Worm (Caenorhabditis elegans) whole organism, L3 larva: Measurements from ENCODE around the gene slc-36.1.
A peak's percentile ranks its signal among the peaks of the same experiment; 100 is the strongest.

ENCODE experiments used
- aly-2 ChIP-seq: fragments of 150-350 bp; optimal IDR thresholded peaks from 2 replicates; lab custom pipeline; 2014; ENCODE audit warnings: missing biosample characterization, missing genetic modification characterization
- ceh-16 ChIP-seq: sonication (generic microtip); optimal IDR thresholded peaks from 2 replicates; lab custom pipeline; 2017; ENCODE audit warnings: missing biosample characterization, missing genetic modification characterization
- ceh-28 ChIP-seq: fragments of 150-350 bp; optimal IDR thresholded peaks from 2 replicates; lab custom pipeline; 2014; ENCODE audit warnings: missing biosample characterization, missing genetic modification reagents, missing genetic modification characterization
- ceh-82 ChIP-seq: fragments of 150-350 bp; optimal IDR thresholded peaks from 2 replicates; lab custom pipeline; 2014; ENCODE audit warnings: missing biosample characterization, missing genetic modification characterization
- ceh-9 ChIP-seq: sonication (generic microtip); optimal IDR thresholded peaks from 2 replicates; lab custom pipeline; 2018; ENCODE audit warnings: missing biosample characterization, missing genetic modification characterization
- daf-12 ChIP-seq: fragments of 150-350 bp; optimal IDR thresholded peaks from 2 replicates; lab custom pipeline; 2014; ENCODE audit warnings: missing biosample characterization, missing genetic modification reagents, missing genetic modification characterization
- egl-5 ChIP-seq: fragments of 150-350 bp; optimal IDR thresholded peaks from 2 replicates; lab custom pipeline; 2017; ENCODE audit warnings: missing biosample characterization, missing genetic modification reagents, missing genetic modification characterization, inconsistent platforms
- elt-1 ChIP-seq: fragments of 150-350 bp; optimal IDR thresholded peaks from 2 replicates; lab custom pipeline; 2014; ENCODE audit warnings: missing biosample characterization, missing genetic modification characterization
- elt-2 ChIP-seq: sonication (generic microtip); optimal IDR thresholded peaks from 2 replicates; lab custom pipeline; 2016; ENCODE audit warnings: missing genetic modification reagents, mild to moderate bottlenecking, missing genetic modification characterization, missing compliant biosample characterization
- eor-1 ChIP-seq, 2 experiments: fragments of 150-350 bp; optimal IDR thresholded peaks; 2 replicates each; lab custom pipeline; 2014 to 2018; ENCODE audit warnings: missing biosample characterization in 2 of 2, missing genetic modification characterization in 2 of 2
- fkh-2 ChIP-seq: fragments of 150-350 bp; optimal IDR thresholded peaks from 2 replicates; lab custom pipeline; 2014; ENCODE audit warnings: missing biosample characterization, missing genetic modification reagents, missing genetic modification characterization
- jun-1 ChIP-seq: fragments of 150-350 bp; optimal IDR thresholded peaks from 2 replicates; lab custom pipeline; 2014; ENCODE audit warnings: missing biosample characterization, missing genetic modification reagents, missing genetic modification characterization
- lin-15B ChIP-seq: fragments of 150-350 bp; optimal IDR thresholded peaks from 2 replicates; lab custom pipeline; 2014; ENCODE audit warnings: missing biosample characterization, missing genetic modification characterization
- lin-39 ChIP-seq: fragments of 150-350 bp; optimal IDR thresholded peaks from 2 replicates; lab custom pipeline; 2018; ENCODE audit warnings: missing biosample characterization, missing genetic modification reagents, missing genetic modification characterization
- lsy-12 ChIP-seq: sonication (generic microtip); optimal IDR thresholded peaks from 2 replicates; lab custom pipeline; 2016; ENCODE audit warnings: mild to moderate bottlenecking, missing genetic modification characterization, missing compliant biosample characterization
- mml-1 ChIP-seq: fragments of 150-350 bp; sonication (generic microtip); optimal IDR thresholded peaks from 3 replicates; lab custom pipeline; 2014; ENCODE audit warnings: missing biosample characterization, missing genetic modification characterization
- nfya-1 ChIP-seq: sonication (generic microtip); optimal IDR thresholded peaks from 2 replicates; lab custom pipeline; 2017; ENCODE audit warnings: missing genetic modification characterization, mild to moderate bottlenecking, missing compliant biosample characterization, antibody characterized with exemption, moderate library complexity; ENCODE audit not compliant: insufficient read depth
- nhr-11 ChIP-seq: fragments of 150-350 bp; optimal IDR thresholded peaks from 2 replicates; lab custom pipeline; 2014; ENCODE audit warnings: missing biosample characterization, missing genetic modification characterization
- nhr-12 ChIP-seq: fragments of 150-350 bp; optimal IDR thresholded peaks from 2 replicates; lab custom pipeline; 2014; ENCODE audit warnings: missing biosample characterization, missing genetic modification characterization
- nhr-23 ChIP-seq: fragments of 150-350 bp; optimal IDR thresholded peaks from 2 replicates; lab custom pipeline; 2014; ENCODE audit warnings: missing biosample characterization, missing genetic modification reagents, missing genetic modification characterization
- nhr-237 ChIP-seq: fragments of 150-350 bp; optimal IDR thresholded peaks from 2 replicates; lab custom pipeline; 2014; ENCODE audit warnings: missing biosample characterization, missing genetic modification characterization
- nhr-25 ChIP-seq: sonication (generic microtip); optimal IDR thresholded peaks from 2 replicates; lab custom pipeline; 2017; ENCODE audit warnings: missing biosample characterization, missing genetic modification characterization
- nhr-28 ChIP-seq: fragments of 150-350 bp; optimal IDR thresholded peaks from 2 replicates; lab custom pipeline; 2014; ENCODE audit warnings: missing biosample characterization, missing genetic modification characterization
- nhr-67 ChIP-seq: fragments of 150-350 bp; optimal IDR thresholded peaks from 2 replicates; lab custom pipeline; 2014; ENCODE audit warnings: missing biosample characterization, missing genetic modification characterization
- nhr-77 ChIP-seq: fragments of 150-350 bp; optimal IDR thresholded peaks from 2 replicates; lab custom pipeline; 2014; ENCODE audit warnings: missing biosample characterization, missing genetic modification characterization
- pha-4 ChIP-seq: fragments of 150-350 bp; optimal IDR thresholded peaks from 2 replicates; lab custom pipeline; 2014; ENCODE audit warnings: missing biosample characterization, missing genetic modification reagents, missing genetic modification characterization
- pqm-1 ChIP-seq: fragments of 150-350 bp; optimal IDR thresholded peaks from 2 replicates; lab custom pipeline; 2017; ENCODE audit warnings: missing biosample characterization, missing genetic modification characterization, inconsistent platforms
- sea-2 ChIP-seq: fragments of 150-350 bp; sonication (generic microtip); optimal IDR thresholded peaks from 4 replicates; lab custom pipeline; 2014; ENCODE audit warnings: missing biosample characterization, missing genetic modification reagents, missing genetic modification characterization
- skn-1 ChIP-seq: fragments of 150-350 bp; optimal IDR thresholded peaks from 2 replicates; lab custom pipeline; 2014; ENCODE audit warnings: missing biosample characterization, missing genetic modification characterization
- snpc-4 ChIP-seq: fragments of 150-350 bp; optimal IDR thresholded peaks from 2 replicates; lab custom pipeline; 2014; ENCODE audit warnings: missing biosample characterization, missing genetic modification characterization
- tbx-2 ChIP-seq: sonication (generic microtip); optimal IDR thresholded peaks from 2 replicates; lab custom pipeline; 2016; ENCODE audit warnings: mild to moderate bottlenecking, missing genetic modification characterization, missing compliant biosample characterization
- unc-39 ChIP-seq: sonication (generic microtip); optimal IDR thresholded peaks from 4 replicates; lab custom pipeline; 2017; ENCODE audit warnings: missing biosample characterization, missing genetic modification characterization
- unc-62 ChIP-seq: fragments of 150-350 bp; sonication (generic microtip); optimal IDR thresholded peaks from 4 replicates; lab custom pipeline; 2014; ENCODE audit warnings: missing biosample characterization, missing genetic modification reagents, missing genetic modification characterization
- ztf-11 ChIP-seq: fragments of 150-350 bp; optimal IDR thresholded peaks from 2 replicates; lab custom pipeline; 2014; ENCODE audit warnings: missing biosample characterization, missing genetic modification characterization

Gene slc-36.1

DNA sequence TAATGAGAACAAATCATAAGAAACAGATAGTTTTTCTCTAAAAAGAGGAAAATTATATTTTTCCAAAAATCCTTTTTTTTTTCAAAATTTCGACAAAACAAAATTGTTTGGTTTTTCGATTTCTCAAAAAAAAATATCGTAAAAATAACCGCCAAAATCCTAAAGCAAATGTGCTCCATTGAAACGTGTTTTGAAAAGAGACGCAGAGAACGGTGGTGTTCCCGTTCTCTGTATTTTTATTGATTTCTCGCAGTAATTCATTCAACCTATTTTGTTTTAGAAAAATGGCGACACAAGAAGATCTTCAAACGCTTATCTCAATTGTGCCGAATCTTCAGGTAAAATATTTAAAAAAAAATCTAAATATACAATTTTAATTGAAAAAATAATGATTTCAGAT lies 6.5 kb downstream of the slc-36.1 start, which contains the start of gene Y43F4B.10:
Gene Y43F4B.10 (plus strand): TSS at position 281 of the 400 bp plus-strand sequence.
- TF ChIP-seq nhr-77 (no peak), lin-15B (tag; lab: Kevin White, UChicago) (peak; percentile 46), ceh-28 (tag; lab: Kevin White, UChicago) (peak; percentile 34), tbx-2 (tag; lab: Kevin White, UChicago) (no peak), nfya-1 (tag; lab: Kevin White, UChicago) (peak; percentile 55), nhr-25 (peak; percentile 16), egl-5 (tag; lab: Kevin White, UChicago) (no peak), nhr-23 (tag; lab: Kevin White, UChicago) (peak; percentile 64), fkh-2 (no peak), pha-4 (tag; lab: Kevin White, UChicago) (peak; percentile 69), nhr-12 (tag; lab: Kevin White, UChicago) (no peak), snpc-4 (no peak)

DNA sequence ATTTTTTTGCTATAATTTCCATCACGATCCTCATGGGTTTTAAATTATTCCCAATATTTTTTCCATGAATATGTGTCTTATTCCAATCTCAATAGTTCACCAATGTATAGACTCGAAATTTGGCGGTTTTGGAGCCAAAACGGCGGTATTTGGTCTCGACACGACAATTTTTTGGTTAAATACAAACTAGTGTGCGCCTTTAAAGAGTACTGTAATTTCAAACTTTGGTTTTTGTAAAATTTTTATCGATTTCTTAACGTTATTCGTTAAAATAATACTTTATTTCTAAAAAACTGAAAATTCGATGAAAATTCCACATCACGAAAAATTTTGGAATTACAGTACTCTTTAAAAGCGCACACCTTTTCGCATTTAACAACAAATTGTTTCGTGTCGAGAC lies 7.3 kb downstream of the slc-36.1 start:
- no peak for TF ChIP-seq ztf-11 (tag; lab: Kevin White, UChicago)
- no peak for TF ChIP-seq tbx-2 (tag; lab: Kevin White, UChicago)
- no peak for TF ChIP-seq pqm-1
- no peak for TF ChIP-seq nhr-28 (tag; lab: Kevin White, UChicago)
- no peak for TF ChIP-seq nfya-1 (tag; lab: Kevin White, UChicago)
- no peak for TF ChIP-seq jun-1 (tag; lab: Kevin White, UChicago)
- TF ChIP-seq ceh-82 (tag; lab: Kevin White, UChicago) = no peak
- TF ChIP-seq ceh-9 (tag; lab: Kevin White, UChicago) = no peak
- TF ChIP-seq lsy-12 (tag; lab: Kevin White, UChicago) = no peak
- no peak for TF ChIP-seq nhr-237 (tag; lab: Kevin White, UChicago)
- no peak for TF ChIP-seq nhr-11 (tag; lab: Kevin White, UChicago)
- no peak for TF ChIP-seq nhr-77
- TF ChIP-seq nhr-67 (tag; lab: Kevin White, UChicago) = no peak

DNA sequence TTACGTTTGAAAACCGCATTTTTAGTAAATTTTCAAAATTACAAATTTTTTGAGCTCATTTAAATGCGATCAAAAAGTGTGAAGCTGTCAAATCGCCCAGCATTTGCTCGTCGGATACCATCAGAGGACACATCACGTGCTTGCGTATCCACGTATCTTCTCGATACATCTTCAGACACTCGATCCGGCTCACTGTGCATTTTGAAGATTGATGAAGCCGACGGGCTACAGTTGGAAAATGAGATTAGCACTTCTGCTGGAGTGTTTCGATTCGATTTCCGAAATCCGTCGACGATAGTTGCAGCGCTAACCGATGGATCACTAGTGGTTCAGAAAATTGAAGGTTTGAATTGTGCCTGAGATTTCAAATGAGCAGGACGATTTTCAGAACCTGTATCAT lies 7.8 kb downstream of the slc-36.1 start, which contains the start of gene dph-7:
Gene dph-7 (plus strand): TSS at position 53 of the 400 bp plus-strand sequence.
- TF ChIP-seq nhr-25 (no peak), unc-39 (tag; lab: Kevin White, UChicago) (no peak), lin-39 (tag; lab: Kevin White, UChicago) (no peak), snpc-4 (no peak), ceh-82 (tag; lab: Kevin White, UChicago) (no peak), ceh-28 (tag; lab: Kevin White, UChicago) (no peak), eor-1 (tag; optimal IDR thresholded peaks at IDR 0.05; lab: Kevin White, UChicago) (no peak), egl-5 (tag; lab: Kevin White, UChicago) (no peak), daf-12 (no peak), tbx-2 (tag; lab: Kevin White, UChicago) (no peak), pha-4 (tag; lab: Kevin White, UChicago) (no peak), ceh-16 (tag; lab: Kevin White, UChicago) (no peak)

DNA sequence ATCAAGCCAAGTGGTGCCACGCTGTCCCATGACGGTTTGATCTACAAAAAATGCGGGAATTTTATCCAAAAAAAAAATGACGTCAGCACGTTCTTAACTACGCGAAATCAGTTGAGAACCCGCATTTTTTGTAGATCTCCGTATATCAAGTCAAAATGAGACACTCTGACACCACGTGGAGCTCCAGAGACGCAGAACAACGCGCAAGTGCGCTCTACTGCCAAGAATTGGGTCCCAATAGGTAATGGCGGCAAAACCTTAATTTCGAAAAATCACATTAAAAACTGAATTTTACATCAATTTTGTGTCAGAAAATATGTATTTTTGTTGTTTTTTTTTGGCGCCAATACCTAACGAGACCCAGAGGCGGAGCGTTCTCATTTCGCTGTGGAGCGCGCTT lies 9.6 kb downstream of the slc-36.1 start:
- TF ChIP-seq mml-1 (tag; lab: Kevin White, UChicago) = no peak
- TF ChIP-seq elt-1 (tag; lab: Kevin White, UChicago) = no peak
- TF ChIP-seq tbx-2 (tag; lab: Kevin White, UChicago) = no peak
- no peak for TF ChIP-seq ztf-11 (tag; lab: Kevin White, UChicago)
- no peak for TF ChIP-seq fkh-2
- TF ChIP-seq ceh-9 (tag; lab: Kevin White, UChicago) = no peak
- TF ChIP-seq nhr-23 (tag; lab: Kevin White, UChicago) = no peak
- TF ChIP-seq nhr-237 (tag; lab: Kevin White, UChicago) = no peak
- no peak for TF ChIP-seq sea-2 (GFP tag; lab: Kevin White, UChicago)
- TF ChIP-seq elt-2 (tag; lab: Kevin White, UChicago) = no peak
- TF ChIP-seq unc-62 = no peak
- no peak for TF ChIP-seq skn-1 (tag; lab: Kevin White, UChicago)
- no peak for TF ChIP-seq nhr-28 (tag; lab: Kevin White, UChicago)
- TF ChIP-seq nhr-11 (tag; lab: Kevin White, UChicago) = no peak
- no peak for TF ChIP-seq aly-2
- TF ChIP-seq, all 47 proteins: peak for 0
